Fruit fly (Drosophila melanogaster) whole organism, prepupa: Measurements from ENCODE around the gene PolD1.

Source experiments
- Blimp-1 ChIP-seq: fragments of 200-800 bp; sonication (Bioruptor generic); optimal IDR thresholded peaks from 3 replicates; lab custom pipeline; 2017; ENCODE audit warnings: missing biosample characterization, missing genetic modification characterization, mild to moderate bottlenecking, moderate library complexity, missing genetic modification reagents
- CG10631 ChIP-seq: fragments of 200-800 bp; sonication (Bioruptor generic); optimal IDR thresholded peaks from 2 replicates; lab custom pipeline; 2016; ENCODE audit warnings: missing biosample characterization, missing genetic modification characterization
- CG10669 ChIP-seq: fragments of 200-800 bp; sonication (Bioruptor generic); optimal IDR thresholded peaks from 3 replicates; lab custom pipeline; 2018; ENCODE audit warnings: missing biosample characterization, mild to moderate bottlenecking, missing genetic modification characterization, moderate library complexity
- CG11294 ChIP-seq: fragments of 200-800 bp; sonication (Bioruptor generic); IDR thresholded peaks from 2 replicates; pipeline ENCODE4 v1.3.6; 2022; ENCODE audit warnings: missing biosample characterization, missing genetic modification characterization
- CG11762 ChIP-seq: fragments of 200-800 bp; sonication (Bioruptor generic); optimal IDR thresholded peaks from 3 replicates; lab custom pipeline; 2016; ENCODE audit warnings: missing biosample characterization, missing genetic modification characterization; ENCODE audit not compliant: insufficient read depth
- CG15336 ChIP-seq: fragments of 200-800 bp; sonication (Bioruptor generic); IDR thresholded peaks from 2 replicates; pipeline ENCODE4 v1.3.6; 2022; ENCODE audit warnings: missing biosample characterization, missing genetic modification characterization
- CG1621 ChIP-seq: fragments of 200-800 bp; sonication (Bioruptor generic); optimal IDR thresholded peaks from 3 replicates; lab custom pipeline; 2018; ENCODE audit warnings: missing biosample characterization, mild to moderate bottlenecking, missing genetic modification characterization
- CG3032 ChIP-seq: fragments of 200-800 bp; optimal IDR thresholded peaks from 2 replicates; lab custom pipeline; 2019; ENCODE audit warnings: missing biosample characterization, mild to moderate bottlenecking, missing genetic modification characterization, moderate library complexity
- CG31627 ChIP-seq: fragments of 200-800 bp; sonication (Bioruptor generic); optimal IDR thresholded peaks from 3 replicates; lab custom pipeline; 2016; ENCODE audit warnings: missing biosample characterization, missing genetic modification characterization
- CG32006 ChIP-seq: fragments of 200-800 bp; sonication (Bioruptor generic); optimal IDR thresholded peaks from 3 replicates; lab custom pipeline; 2017; ENCODE audit warnings: missing biosample characterization, mild to moderate bottlenecking, missing genetic modification characterization
- CG34406 ChIP-seq: fragments of 200-800 bp; sonication (Bioruptor generic); optimal IDR thresholded peaks from 3 replicates; lab custom pipeline; 2016; ENCODE audit warnings: missing biosample characterization, missing genetic modification characterization
- CG3919 ChIP-seq: fragments of 200-800 bp; sonication (Bioruptor generic); optimal IDR thresholded peaks from 3 replicates; lab custom pipeline; 2016; ENCODE audit warnings: missing biosample characterization, missing genetic modification characterization
- CG6163 ChIP-seq: fragments of 200-800 bp; sonication (Bioruptor generic); IDR thresholded peaks from 3 replicates; pipeline ENCODE4 v1.3.6; 2022; ENCODE audit warnings: missing biosample characterization, missing genetic modification characterization
- CG6276 ChIP-seq: fragments of 200-800 bp; sonication (Bioruptor generic); optimal IDR thresholded peaks from 2 replicates; lab custom pipeline; 2017; ENCODE audit warnings: missing biosample characterization, mild to moderate bottlenecking, missing genetic modification characterization
- CG6792 ChIP-seq: fragments of 200-800 bp; sonication (Bioruptor generic); optimal IDR thresholded peaks from 3 replicates; lab custom pipeline; 2016; ENCODE audit warnings: missing biosample characterization, missing genetic modification characterization
- CG7368 ChIP-seq: fragments of 200-800 bp; sonication (Bioruptor generic); optimal IDR thresholded peaks from 3 replicates; lab custom pipeline; 2016; ENCODE audit warnings: missing biosample characterization, missing genetic modification characterization
- CG8319 ChIP-seq: fragments of 200-800 bp; sonication (Bioruptor generic); optimal IDR thresholded peaks from 3 replicates; lab custom pipeline; 2016; ENCODE audit warnings: missing biosample characterization, missing genetic modification characterization
- CG8632 ChIP-seq: fragments of 200-800 bp; sonication (Bioruptor generic); optimal IDR thresholded peaks from 3 replicates; lab custom pipeline; 2016; ENCODE audit warnings: missing biosample characterization, missing genetic modification characterization
- CG9139 ChIP-seq: fragments of 200-800 bp; sonication (Bioruptor generic); optimal IDR thresholded peaks from 3 replicates; lab custom pipeline; 2017; ENCODE audit warnings: missing biosample characterization, mild to moderate bottlenecking, missing genetic modification characterization
- Eip75B ChIP-seq: fragments of 200-800 bp; sonication (Bioruptor generic); optimal IDR thresholded peaks from 3 replicates; lab custom pipeline; 2016; ENCODE audit warnings: missing biosample characterization, missing genetic modification characterization
- Eip78C ChIP-seq: fragments of 200-800 bp; sonication (Bioruptor generic); peaks from one replicate; lab custom pipeline; 2016; ENCODE audit warnings: missing biosample characterization, missing genetic modification characterization
- Ets21C ChIP-seq: fragments of 200-800 bp; sonication (Bioruptor generic); optimal IDR thresholded peaks from 3 replicates; lab custom pipeline; 2016; ENCODE audit warnings: missing biosample characterization, missing genetic modification characterization
- Ets96B ChIP-seq: fragments of 200-800 bp; optimal IDR thresholded peaks from 2 replicates; lab custom pipeline; 2019; ENCODE audit warnings: missing biosample characterization, mild to moderate bottlenecking, missing genetic modification characterization, moderate library complexity
- Gug ChIP-seq: fragments of 200-800 bp; sonication (Bioruptor generic); IDR thresholded peaks from 2 replicates; pipeline ENCODE4 v1.3.6; 2022; ENCODE audit warnings: missing biosample characterization, missing genetic modification characterization
- Hr38 ChIP-seq: sonication (Bioruptor generic); optimal IDR thresholded peaks from 2 replicates; lab custom pipeline; 2016; ENCODE audit warnings: missing biosample characterization, missing genetic modification characterization
- Hr39 ChIP-seq: fragments of 200-800 bp; sonication (Bioruptor generic); optimal IDR thresholded peaks from 2 replicates; lab custom pipeline; 2016; ENCODE audit warnings: missing biosample characterization, missing genetic modification characterization
- Hr4 ChIP-seq: fragments of 200-800 bp; sonication (Bioruptor generic); optimal IDR thresholded peaks from 3 replicates; lab custom pipeline; 2016; ENCODE audit warnings: missing biosample characterization, missing genetic modification characterization
- Lpt ChIP-seq: fragments of 200-800 bp; sonication (Bioruptor generic); optimal IDR thresholded peaks from 3 replicates; lab custom pipeline; 2016; ENCODE audit warnings: missing biosample characterization, missing genetic modification characterization
- Met ChIP-seq: fragments of 200-800 bp; sonication (Bioruptor generic); optimal IDR thresholded peaks from 3 replicates; lab custom pipeline; 2016; ENCODE audit warnings: missing biosample characterization, missing genetic modification characterization
- OdsH ChIP-seq: fragments of 200-800 bp; sonication (Bioruptor generic); optimal IDR thresholded peaks from 3 replicates; lab custom pipeline; 2016; ENCODE audit warnings: missing biosample characterization, missing genetic modification characterization
- Smox ChIP-seq: fragments of 200-800 bp; sonication (Bioruptor generic); optimal IDR thresholded peaks from 3 replicates; lab custom pipeline; 2016; ENCODE audit warnings: missing biosample characterization, missing genetic modification characterization
- Sox102F ChIP-seq: fragments of 200-800 bp; sonication (Bioruptor generic); optimal IDR thresholded peaks from 2 replicates; lab custom pipeline; 2016; ENCODE audit warnings: missing biosample characterization, mild to moderate bottlenecking, missing genetic modification characterization
- Sox14 ChIP-seq: fragments of 200-800 bp; sonication (Bioruptor generic); optimal IDR thresholded peaks from 3 replicates; lab custom pipeline; 2016; ENCODE audit warnings: missing biosample characterization, missing genetic modification characterization
- Sox15 ChIP-seq: fragments of 200-800 bp; sonication (Bioruptor generic); optimal IDR thresholded peaks from 3 replicates; lab custom pipeline; 2016; ENCODE audit warnings: missing biosample characterization, missing genetic modification characterization
- achi ChIP-seq: fragments of 200-800 bp; sonication (Bioruptor generic); optimal IDR thresholded peaks from 3 replicates; lab custom pipeline; 2016; ENCODE audit warnings: missing biosample characterization, missing genetic modification characterization
- cyc ChIP-seq: fragments of 200-800 bp; sonication (Bioruptor generic); optimal IDR thresholded peaks from 3 replicates; lab custom pipeline; 2016; ENCODE audit warnings: missing biosample characterization, missing genetic modification characterization
- dac ChIP-seq: fragments of 200-800 bp; sonication (Bioruptor generic); optimal IDR thresholded peaks from 2 replicates; lab custom pipeline; 2017; ENCODE audit warnings: missing biosample characterization, mild to moderate bottlenecking, missing genetic modification characterization
- eg ChIP-seq: fragments of 200-800 bp; sonication (Bioruptor generic); IDR thresholded peaks from 3 replicates; pipeline ENCODE4 v1.3.6; 2022; ENCODE audit warnings: missing biosample characterization, missing genetic modification characterization
- esn ChIP-seq: fragments of 200-800 bp; sonication (Bioruptor generic); optimal IDR thresholded peaks from 2 replicates; lab custom pipeline; 2016; ENCODE audit warnings: missing biosample characterization, mild to moderate bottlenecking, missing genetic modification characterization, moderate library complexity
- fd59A ChIP-seq: fragments of 200-800 bp; sonication (Bioruptor generic); optimal IDR thresholded peaks from 2 replicates; lab custom pipeline; 2017; ENCODE audit warnings: missing biosample characterization, mild to moderate bottlenecking, missing genetic modification characterization, missing genetic modification reagents
- fd85E ChIP-seq: fragments of 200-800 bp; sonication (Bioruptor generic); optimal IDR thresholded peaks from 3 replicates; lab custom pipeline; 2016; ENCODE audit warnings: missing biosample characterization, missing genetic modification characterization
- fkh ChIP-seq: fragments of 200-800 bp; sonication (Bioruptor generic); optimal IDR thresholded peaks from 3 replicates; lab custom pipeline; 2017; ENCODE audit warnings: missing biosample characterization, mild to moderate bottlenecking, missing genetic modification characterization, moderate library complexity
- lz ChIP-seq: fragments of 200-800 bp; sonication (Bioruptor generic); optimal IDR thresholded peaks from 3 replicates; lab custom pipeline; 2016; ENCODE audit warnings: missing biosample characterization, missing genetic modification characterization
- net ChIP-seq: fragments of 200-800 bp; sonication (Bioruptor generic); optimal IDR thresholded peaks from 3 replicates; lab custom pipeline; 2016; ENCODE audit warnings: missing biosample characterization, missing genetic modification characterization
- pdm3 ChIP-seq: fragments of 200-800 bp; sonication (Bioruptor generic); optimal IDR thresholded peaks from 3 replicates; lab custom pipeline; 2016; ENCODE audit warnings: missing biosample characterization, missing genetic modification characterization
- salr ChIP-seq, 2 experiments: fragments of 200-800 bp; sonication (Bioruptor generic); optimal IDR thresholded peaks; 3 replicates each; lab custom pipeline; 2016 to 2018; ENCODE audit warnings: missing biosample characterization in 2 of 2, missing genetic modification characterization in 2 of 2, mild to moderate bottlenecking in 1 of 2
- spab ChIP-seq: fragments of 200-800 bp; sonication (Bioruptor generic); optimal IDR thresholded peaks from 2 replicates; lab custom pipeline; 2017; ENCODE audit warnings: missing biosample characterization, mild to moderate bottlenecking, missing genetic modification characterization, missing genetic modification reagents
- ss ChIP-seq, 2 experiments: fragments of 200-800 bp; sonication (Bioruptor generic); optimal IDR thresholded peaks; 2 replicates in 1 of 2; 3 replicates in 1 of 2; lab custom pipeline; 2017 to 2018; ENCODE audit warnings: mild to moderate bottlenecking in 2 of 2, missing biosample characterization in 2 of 2, missing genetic modification characterization in 2 of 2, moderate library complexity in 1 of 2
- svp ChIP-seq: fragments of 200-800 bp; sonication (Bioruptor generic); peaks from one replicate; lab custom pipeline; 2016; ENCODE audit warnings: missing biosample characterization, missing genetic modification characterization
- topi ChIP-seq: fragments of 200-800 bp; sonication (Bioruptor generic); optimal IDR thresholded peaks from 3 replicates; lab custom pipeline; 2016; ENCODE audit warnings: missing biosample characterization, missing genetic modification characterization

The PolD1 gene

DNA sequence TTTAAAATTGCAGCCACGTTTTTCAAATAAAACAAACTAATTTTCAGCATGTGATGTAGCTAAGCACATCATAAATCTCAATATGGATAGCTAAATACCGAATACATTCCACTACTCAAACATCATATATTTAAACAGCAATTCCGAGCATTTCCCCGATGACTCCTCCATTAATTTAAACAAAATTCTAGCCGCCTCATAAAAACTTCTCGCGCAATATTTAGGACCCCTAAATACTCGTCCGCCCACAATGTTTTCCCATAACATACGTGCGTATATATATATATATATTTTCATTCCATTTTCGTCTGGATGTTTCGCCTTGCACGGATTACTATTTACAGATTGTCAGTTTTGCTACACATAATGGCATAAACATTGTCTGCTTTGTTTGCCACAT lies 8.4 kb upstream of the PolD1 start:
- no peak for TF ChIP-seq CG15336 (GFP tag; lab: Robert Waterston, UW)
- no peak for TF ChIP-seq Gug (GFP tag; lab: Robert Waterston, UW)
- no peak for TF ChIP-seq CG11294 (GFP tag; lab: Robert Waterston, UW)
- no peak for TF ChIP-seq CG10631 (GFP tag; lab: Kevin White, UChicago)
- TF ChIP-seq Sox14, result no peak
- TF ChIP-seq spab (GFP tag; lab: Kevin White, UChicago), result no peak
- TF ChIP-seq CG34406 (GFP tag; lab: Kevin White, UChicago), result no peak
- no peak for TF ChIP-seq Hr39 (GFP tag; lab: Kevin White, UChicago)
- no peak for TF ChIP-seq CG9139 (GFP tag; lab: Kevin White, UChicago)

- peak; percentile 12 for TF ChIP-seq cyc
- no peak for TF ChIP-seq Gug (GFP tag; lab: Robert Waterston, UW)
- no peak for TF ChIP-seq Smox (GFP tag; lab: Kevin White, UChicago)
- TF ChIP-seq CG6792 (GFP tag; lab: Kevin White, UChicago), result no peak
- peak; percentile 43 for TF ChIP-seq Eip78C (GFP tag; lab: Kevin White, UChicago)
- TF ChIP-seq Hr4, result no peak
- peak; percentile 32 for TF ChIP-seq topi (GFP tag; lab: Kevin White, UChicago)
- TF ChIP-seq Met (GFP tag; lab: Kevin White, UChicago), result no peak
- TF ChIP-seq lz (GFP tag; lab: Kevin White, UChicago), result peak; percentile 33
- TF ChIP-seq achi (GFP tag; lab: Kevin White, UChicago), result no peak
- TF ChIP-seq eg, result no peak
- no peak for TF ChIP-seq CG32006
- peak; percentile 11 for TF ChIP-seq CG3032 (tag; lab: Kevin White, UChicago)
- no peak for TF ChIP-seq Ets96B (tag; lab: Kevin White, UChicago)
- TF ChIP-seq spab (GFP tag; lab: Kevin White, UChicago), result no peak
- TF ChIP-seq Sox15, result no peak
- TF ChIP-seq Hr39 (GFP tag; lab: Kevin White, UChicago), result no peak
- no peak for TF ChIP-seq net (GFP tag; lab: Kevin White, UChicago)
- TF ChIP-seq CG6163, result no peak
- no peak for TF ChIP-seq Eip75B (GFP tag; lab: Kevin White, UChicago)
- TF ChIP-seq CG31627, result peak; percentile 19
- no peak for TF ChIP-seq CG10669 (GFP tag; lab: Kevin White, UChicago)
- TF ChIP-seq esn (GFP tag; lab: Kevin White, UChicago), result peak; percentile 36
- no peak for TF ChIP-seq fd85E
- peak; percentile 15 for TF ChIP-seq Sox14
- TF ChIP-seq Lpt, result no peak
- no peak for TF ChIP-seq CG8632 (GFP tag; lab: Kevin White, UChicago)
- TF ChIP-seq fkh (GFP tag; lab: Kevin White, UChicago), result no peak
- no peak for TF ChIP-seq CG6276
- TF ChIP-seq CG15336 (GFP tag; lab: Robert Waterston, UW), result peak; percentile 35; the same call in 1 of the 2 replicates
- TF ChIP-seq Blimp-1 (GFP tag; lab: Kevin White, UChicago), result no peak
- no peak for TF ChIP-seq CG7368 (GFP tag; lab: Kevin White, UChicago)
- no peak for TF ChIP-seq CG11762 (GFP tag; lab: Kevin White, UChicago)
- TF ChIP-seq Ets21C (GFP tag; lab: Kevin White, UChicago), result no peak
- TF ChIP-seq salr (GFP tag; optimal IDR thresholded peaks at IDR 0.05; lab: Kevin White, UChicago), result no peak
- no peak for TF ChIP-seq OdsH (GFP tag; lab: Kevin White, UChicago)
- no peak for TF ChIP-seq fd59A (GFP tag; lab: Kevin White, UChicago)
- no peak for TF ChIP-seq ss (GFP tag; optimal IDR thresholded peaks at IDR 0.05; lab: Kevin White, UChicago)
- TF ChIP-seq Hr38 (GFP tag; lab: Kevin White, UChicago), result no peak
- TF ChIP-seq CG3919 (GFP tag; lab: Kevin White, UChicago), result no peak
- TF ChIP-seq svp (GFP tag; lab: Kevin White, UChicago), result no peak
- TF ChIP-seq CG8319, result no peak
- TF ChIP-seq pdm3 (GFP tag; lab: Kevin White, UChicago), result no peak
- no peak for TF ChIP-seq CG1621
- TF ChIP-seq Sox102F (GFP tag; lab: Kevin White, UChicago), result no peak
- no peak for TF ChIP-seq CG11294 (GFP tag; lab: Robert Waterston, UW)
- TF ChIP-seq dac, result no peak
Observed at dm6 chr3L:15988039-15988546, 478 bp upstream of the PolD1 start, which contains the start of gene Hip14. Hip14 (plus strand) TSS chr3L:15988236.
